Worm (Caenorhabditis elegans): Measurements from ENCODE around the gene F39E9.6.

DNA sequence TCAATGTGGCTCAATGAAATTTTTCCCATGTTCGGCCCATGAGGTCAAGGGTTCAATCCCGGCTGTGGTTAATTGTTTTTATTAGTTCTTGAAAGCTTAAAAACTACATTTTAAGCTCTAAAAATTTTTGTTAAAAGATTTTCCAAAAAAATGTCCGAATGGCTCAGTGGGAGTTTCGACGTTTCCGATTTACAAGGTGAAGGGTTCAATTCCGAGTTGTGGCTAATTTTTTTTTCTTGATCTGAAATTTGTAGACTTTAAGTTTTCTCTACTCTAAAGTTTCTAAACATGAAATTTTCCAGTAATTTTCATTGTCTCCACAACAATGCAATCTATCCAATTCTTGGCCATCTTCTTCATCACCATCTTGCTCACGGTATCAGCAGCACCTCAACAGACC, 50.8 kb downstream of the F39E9.6 start, which contains the start of gene F02E11.2:
- TF ChIP-seq crh-2 (tag; optimal IDR thresholded peaks at IDR 0.05) (no peak), mdl-1 (tag; optimal IDR thresholded peaks at IDR 0.05) (no peak), sem-4 (tag; optimal IDR thresholded peaks at IDR 0.05) (no peak), ztf-4 (tag; optimal IDR thresholded peaks at IDR 0.05) (no peak), sma-3 (GFP tag; optimal IDR thresholded peaks at IDR 0.05) (no peak), ceh-82 (tag; optimal IDR thresholded peaks at IDR 0.05) (no peak), nhr-21 (tag; optimal IDR thresholded peaks at IDR 0.05) (no peak), lsy-2 (tag; optimal IDR thresholded peaks at IDR 0.05) (no peak)

Measured in whole organism, L2 larva.